Fruit fly (Drosophila melanogaster): Measurements from ENCODE around the gene CG17272.
A peak's percentile ranks its signal among the peaks of the same experiment; 100 is the strongest.

The CG17272 gene

DNA sequence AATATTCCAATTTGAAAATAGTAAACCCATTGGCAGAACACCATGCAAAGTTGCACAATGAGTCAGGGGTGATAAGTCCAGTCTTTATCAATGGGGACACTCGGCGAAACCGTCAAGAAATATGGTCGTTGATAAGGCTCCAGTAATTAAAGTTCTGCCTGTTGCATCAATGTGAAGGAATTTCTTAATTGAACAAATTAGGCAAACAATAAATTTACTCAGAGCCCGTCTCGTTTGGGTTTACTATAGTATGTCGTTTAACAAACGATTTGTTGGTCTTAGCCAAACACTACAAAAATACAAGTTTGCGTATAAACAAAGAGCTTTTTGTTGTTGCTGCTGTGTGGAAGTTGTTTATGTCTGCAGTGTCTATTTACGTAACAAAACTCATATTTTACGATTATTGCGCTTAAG is 10.7 kb upstream of the CG17272 start (continued):
- TF ChIP-seq Sox100B (GFP tag; optimal IDR thresholded peaks at IDR 0.05) (peak; percentile 46), peb (GFP tag; IDR thresholded peaks at IDR 0.05) (no peak), Dll (GFP tag; IDR thresholded peaks at IDR 0.05; ENCODE audit: partially characterized antibody) (no peak), CG10959 (GFP tag; IDR thresholded peaks at IDR 0.05) (no peak), BEAF-32 (GFP tag; optimal IDR thresholded peaks at IDR 0.05) (no peak), CG14965 (GFP tag; optimal IDR thresholded peaks at IDR 0.05; ENCODE audit: borderline replicate concordance) (no peak), CG18011 (GFP tag; optimal IDR thresholded peaks at IDR 0.05) (no peak), Antp (GFP tag; optimal IDR thresholded peaks at IDR 0.05) (no peak), CG10267 (tag; optimal IDR thresholded peaks at IDR 0.05) (no peak), Mrtf (GFP tag; IDR thresholded peaks at IDR 0.05) (no peak), fu2 (GFP tag; optimal IDR thresholded peaks at IDR 0.05) (no peak), eyg (GFP tag; optimal IDR thresholded peaks at IDR 0.05) (no peak), dpn (GFP tag; optimal IDR thresholded peaks at IDR 0.05) (peak in 1 of 2 experiments; percentile 23), pros (GFP tag; optimal IDR thresholded peaks at IDR 0.05) (no peak), Ptx1 (GFP tag; IDR thresholded peaks at IDR 0.05) (no peak), ranshi (GFP tag; IDR thresholded peaks at IDR 0.05) (peak; percentile 47; the same call in 1 of the 2 replicates), Usf (GFP tag; optimal IDR thresholded peaks at IDR 0.05) (no peak), CG4360 (GFP tag; IDR thresholded peaks at IDR 0.05) (no peak), CG5245 (GFP tag; optimal IDR thresholded peaks at IDR 0.05) (no peak), CG15269 (tag; optimal IDR thresholded peaks at IDR 0.05) (peak; percentile 79), ci (GFP tag; IDR thresholded peaks at IDR 0.05) (peak; percentile 58; the same call in 2 of the 3 replicates), E2f1 (GFP tag; IDR thresholded peaks at IDR 0.05) (no peak; the same call in 1 of the 2 replicates), seq (GFP tag; IDR thresholded peaks at IDR 0.05) (peak; percentile 44; the same call in 1 of the 2 replicates), chm (GFP tag; IDR thresholded peaks at IDR 0.05) (no peak), Deaf1 (tag; optimal IDR thresholded peaks at IDR 0.05) (no peak), Meics (GFP tag; optimal IDR thresholded peaks at IDR 0.05) (peak; percentile 66), CG13775 (GFP tag; optimal IDR thresholded peaks at IDR 0.05) (no peak), D (optimal IDR thresholded peaks at IDR 0.05) (no peak), D (GFP tag; optimal IDR thresholded peaks at IDR 0.05) (no peak), CG6689 (GFP tag; IDR thresholded peaks at IDR 0.05) (no peak), pfk (GFP tag; optimal IDR thresholded peaks at IDR 0.05) (no peak), bbx (GFP tag; IDR thresholded peaks at IDR 0.05; ENCODE audit: partially characterized antibody) (no peak), Abd-B (GFP tag; optimal IDR thresholded peaks at IDR 0.05) (no peak), CG16779 (GFP tag; IDR thresholded peaks at IDR 0.05) (no peak), nom (GFP tag; optimal IDR thresholded peaks at IDR 0.05) (no peak), danr (GFP tag; IDR thresholded peaks at IDR 0.05) (no peak), CTCF (GFP tag; optimal IDR thresholded peaks at IDR 0.05) (peak; percentile 17), NC2α (GFP tag; optimal IDR thresholded peaks at IDR 0.05) (no peak), Nf-YB (GFP tag; optimal IDR thresholded peaks at IDR 0.05) (no peak), CG32767 (GFP tag; IDR thresholded peaks at IDR 0.05) (no peak), CG7963 (GFP tag; IDR thresholded peaks at IDR 0.05; ENCODE audit: partially characterized antibody) (no peak), Gsc (GFP tag; IDR thresholded peaks at IDR 0.05) (no peak), shn (GFP tag; optimal IDR thresholded peaks at IDR 0.05) (no peak), tll (GFP tag; optimal IDR thresholded peaks at IDR 0.05) (no peak), oc (tag; optimal IDR thresholded peaks at IDR 0.05) (peak; percentile 39), Dip2 (GFP tag; IDR thresholded peaks at IDR 0.05) (no peak), CG34224 (GFP tag; IDR thresholded peaks at IDR 0.05; ENCODE audit: partially characterized antibody) (no peak), eve (GFP tag; optimal IDR thresholded peaks at IDR 0.05) (peak in 1 of 2 experiments; percentile 4), hth (optimal IDR thresholded peaks at IDR 0.05) (no peak), trh (GFP tag; optimal IDR thresholded peaks at IDR 0.05) (no peak), CG7745 (tag; optimal IDR thresholded peaks at IDR 0.05) (no peak), abd-A (tag; optimal IDR thresholded peaks at IDR 0.05) (no peak)
